Worm (Caenorhabditis elegans): ENCODE measurements around the gene asp-9.

ce11 chrIV:6155296-6155695 lies 30.4 kb upstream of the asp-9 start, which contains the start of gene C11D2.7:
- TF ChIP-seq rpc-1 (optimal IDR thresholded peaks at IDR 0.05) = no peak
- no peak for TF ChIP-seq rpc-1 (tag; optimal IDR thresholded peaks at IDR 0.05)
- TF ChIP-seq unc-130 (GFP tag; optimal IDR thresholded peaks at IDR 0.05) = no peak
- no peak for TF ChIP-seq him-1 (tag; optimal IDR thresholded peaks at IDR 0.05)
- peak; percentile 16 for TF ChIP-seq snpc-4 (GFP tag; optimal IDR thresholded peaks at IDR 0.05)
- TF ChIP-seq snpc-4 (tag; optimal IDR thresholded peaks at IDR 0.05) = peak in 1 of 4 experiments; percentile 57
